Worm (Caenorhabditis elegans): Measurements from ENCODE around the gene C13G3.1.

C13G3.1 gene

DNA sequence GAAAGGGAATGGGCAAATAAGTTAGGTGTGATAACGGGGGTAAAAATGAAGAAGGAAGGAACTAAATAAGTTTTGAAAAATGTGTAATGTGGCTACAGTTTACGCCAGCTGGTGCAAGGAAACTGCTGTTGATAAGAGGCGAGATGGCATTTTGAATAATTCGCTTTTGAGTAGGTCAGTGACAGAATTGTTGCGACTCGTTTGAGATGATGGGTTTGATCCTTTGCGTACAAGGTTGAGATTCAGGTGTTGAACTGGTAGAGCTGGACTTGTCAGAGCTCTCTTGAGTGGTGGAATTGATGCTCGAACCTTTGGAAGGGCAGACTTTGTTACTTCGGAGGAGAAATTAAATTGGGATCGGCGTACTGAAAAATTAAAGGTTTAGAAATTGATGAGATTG, 458 bp downstream of the C13G3.1 start:
- TF ChIP-seq nhr-76 (tag; optimal IDR thresholded peaks at IDR 0.05) (no peak), nhr-25 (tag; optimal IDR thresholded peaks at IDR 0.05) (peak; percentile 10)

DNA sequence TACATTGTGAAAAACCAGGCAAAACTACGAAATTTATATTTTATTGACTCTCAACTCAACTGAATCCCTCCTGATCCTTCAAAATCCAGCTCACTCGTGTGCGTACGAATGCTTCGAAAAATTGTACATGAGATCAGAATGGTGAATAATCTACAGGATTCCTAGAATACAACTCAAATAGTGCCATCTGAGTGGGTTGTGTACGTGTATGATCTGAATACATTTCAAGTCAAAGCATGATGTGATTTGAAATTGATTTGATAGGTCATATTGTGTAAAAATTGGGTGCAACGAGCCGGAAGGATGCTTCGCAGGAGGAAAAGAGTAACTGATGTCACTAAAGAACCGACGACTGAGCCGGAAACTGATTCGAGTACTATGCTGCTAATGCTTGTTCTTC, 1.5 kb downstream of the C13G3.1 start:
- no peak for TF ChIP-seq tbx-2 (tag; optimal IDR thresholded peaks at IDR 0.05)
- TF ChIP-seq egl-5 (tag; optimal IDR thresholded peaks at IDR 0.05): no peak
- no peak for TF ChIP-seq ztf-11 (tag; optimal IDR thresholded peaks at IDR 0.05)
- no peak for TF ChIP-seq eor-1 (tag; optimal IDR thresholded peaks at IDR 0.05)
- TF ChIP-seq hmg-11 (tag; optimal IDR thresholded peaks at IDR 0.05): no peak
- TF ChIP-seq nhr-67 (tag; optimal IDR thresholded peaks at IDR 0.05): no peak
- TF ChIP-seq mml-1 (tag; optimal IDR thresholded peaks at IDR 0.05): no peak
- no peak for TF ChIP-seq nhr-237 (tag; optimal IDR thresholded peaks at IDR 0.05)
- no peak for TF ChIP-seq aly-2 (tag; optimal IDR thresholded peaks at IDR 0.05)
- no peak for TF ChIP-seq fkh-2 (tag; optimal IDR thresholded peaks at IDR 0.05)
- no peak for TF ChIP-seq ama-1 (optimal IDR thresholded peaks at IDR 0.05)
- no peak for TF ChIP-seq fkh-10 (GFP tag; optimal IDR thresholded peaks at IDR 0.05)

DNA sequence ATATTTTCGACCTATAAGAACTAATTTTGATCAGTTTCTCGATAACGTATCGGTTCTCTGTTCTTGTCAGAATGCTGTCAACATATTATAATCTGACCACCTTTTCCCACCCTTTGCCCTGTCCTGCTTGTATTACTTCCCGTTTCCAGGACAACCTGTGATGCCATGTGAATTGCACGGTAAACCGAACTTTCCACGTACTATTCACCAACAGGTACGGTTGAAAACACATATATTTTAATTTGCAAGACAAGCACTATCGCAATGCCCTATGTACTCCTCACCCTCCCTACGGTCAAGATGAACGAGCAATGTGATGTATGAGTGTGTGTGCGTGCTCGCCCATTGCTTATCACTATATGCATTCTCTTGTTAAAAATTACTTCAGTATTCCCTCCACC, 3.1 kb downstream of the C13G3.1 start:
- no peak for TF ChIP-seq nhr-25 (tag; optimal IDR thresholded peaks at IDR 0.05)
- no peak for TF ChIP-seq nhr-28 (tag; optimal IDR thresholded peaks at IDR 0.05)
- no peak for TF ChIP-seq ceh-82 (tag; optimal IDR thresholded peaks at IDR 0.05)
- TF ChIP-seq jun-1 (tag; optimal IDR thresholded peaks at IDR 0.05): peak; percentile 40
- no peak for TF ChIP-seq nhr-77 (tag; optimal IDR thresholded peaks at IDR 0.05)
- no peak for TF ChIP-seq ceh-28 (tag; optimal IDR thresholded peaks at IDR 0.05)
- TF ChIP-seq daf-12 (tag; optimal IDR thresholded peaks at IDR 0.05): no peak
- no peak for TF ChIP-seq hmg-11 (tag; optimal IDR thresholded peaks at IDR 0.05)
- no peak for TF ChIP-seq nhr-23 (tag; optimal IDR thresholded peaks at IDR 0.05)
- peak; percentile 92 for TF ChIP-seq elt-2 (tag; optimal IDR thresholded peaks at IDR 0.05)
- no peak for TF ChIP-seq egl-27 (tag; optimal IDR thresholded peaks at IDR 0.05)
- TF ChIP-seq nhr-43 (tag; optimal IDR thresholded peaks at IDR 0.05; ENCODE audit: poor library complexity, severe bottlenecking): no peak
- no peak for TF ChIP-seq nhr-237 (tag; optimal IDR thresholded peaks at IDR 0.05)
- no peak for TF ChIP-seq ceh-16 (tag; optimal IDR thresholded peaks at IDR 0.05)
- no peak for TF ChIP-seq nhr-67 (tag; optimal IDR thresholded peaks at IDR 0.05)
- no peak for TF ChIP-seq mdl-1 (tag; optimal IDR thresholded peaks at IDR 0.05)
- TF ChIP-seq ztf-4 (tag; optimal IDR thresholded peaks at IDR 0.05): no peak
- no peak for TF ChIP-seq ztf-11 (tag; optimal IDR thresholded peaks at IDR 0.05)
- TF ChIP-seq R02D3.7 (tag; optimal IDR thresholded peaks at IDR 0.05): no peak
- no peak for TF ChIP-seq aly-2 (tag; optimal IDR thresholded peaks at IDR 0.05)
- no peak for TF ChIP-seq skn-1 (tag; optimal IDR thresholded peaks at IDR 0.05)
- no peak for TF ChIP-seq fos-1 (tag; optimal IDR thresholded peaks at IDR 0.05)
- TF ChIP-seq lsy-12 (tag; optimal IDR thresholded peaks at IDR 0.05): no peak
- TF ChIP-seq ZK546.5 (tag; optimal IDR thresholded peaks at IDR 0.05): no peak
- peak; percentile 74 for TF ChIP-seq pqm-1 (tag; optimal IDR thresholded peaks at IDR 0.05)

DNA sequence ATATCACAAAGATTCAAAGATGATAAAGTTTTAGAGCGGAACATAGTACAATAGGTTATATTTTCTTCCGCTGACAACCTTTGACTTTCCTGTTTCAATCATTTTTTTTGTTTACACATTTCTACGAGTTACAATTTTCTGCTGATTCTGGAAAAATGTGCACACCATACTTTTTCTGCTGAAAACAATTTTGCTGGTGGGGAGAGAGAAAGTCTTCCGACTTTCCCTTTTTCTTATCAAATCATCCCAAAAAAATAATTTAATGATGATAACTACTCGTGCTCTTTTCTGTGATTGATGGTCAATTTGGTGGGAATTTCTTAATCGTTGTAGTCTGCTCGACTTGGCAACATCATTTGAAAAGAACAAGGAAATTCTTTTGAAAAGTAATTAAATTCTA, 4.6 kb downstream of the C13G3.1 start:
- TF ChIP-seq nhr-11 (tag; optimal IDR thresholded peaks at IDR 0.05) (no peak), elt-2 (tag; optimal IDR thresholded peaks at IDR 0.05) (peak; percentile 80), ceh-28 (tag; optimal IDR thresholded peaks at IDR 0.05) (no peak), jun-1 (tag; optimal IDR thresholded peaks at IDR 0.05) (peak; percentile 44), pqm-1 (tag; optimal IDR thresholded peaks at IDR 0.05) (peak; percentile 24)

DNA sequence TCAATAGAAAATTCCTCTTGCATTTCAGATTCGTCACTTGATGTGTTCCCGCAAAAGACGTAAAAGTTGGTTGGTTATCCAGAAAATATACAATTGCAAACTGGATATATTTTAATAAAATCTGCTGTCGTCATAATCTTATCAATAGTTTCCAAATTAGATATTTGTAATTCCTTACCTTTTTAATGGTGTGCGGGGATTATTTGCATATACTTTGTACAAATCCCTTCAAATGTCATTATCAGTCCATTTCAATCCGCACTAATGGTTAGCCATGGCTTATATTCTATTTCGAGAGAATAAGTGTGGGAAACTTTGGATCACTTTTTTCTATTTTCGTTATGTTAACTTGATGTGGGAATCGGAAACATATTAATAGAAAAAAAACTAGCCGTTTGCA, 8.2 kb downstream of the C13G3.1 start:
- no peak for TF ChIP-seq egl-5 (tag; optimal IDR thresholded peaks at IDR 0.05)
- no peak for TF ChIP-seq nhr-11 (tag; optimal IDR thresholded peaks at IDR 0.05)
- no peak for TF ChIP-seq nhr-25 (tag; optimal IDR thresholded peaks at IDR 0.05)
- TF ChIP-seq lin-39 (tag; optimal IDR thresholded peaks at IDR 0.05): no peak
- no peak for TF ChIP-seq ceh-9 (tag; optimal IDR thresholded peaks at IDR 0.05)
- TF ChIP-seq ama-1 (optimal IDR thresholded peaks at IDR 0.05): no peak
- no peak for TF ChIP-seq fkh-10 (GFP tag; optimal IDR thresholded peaks at IDR 0.05)
- TF ChIP-seq nhr-23 (tag; optimal IDR thresholded peaks at IDR 0.05): no peak
- no peak for TF ChIP-seq ztf-4 (tag; optimal IDR thresholded peaks at IDR 0.05)
- no peak for TF ChIP-seq daf-12 (tag; optimal IDR thresholded peaks at IDR 0.05)
- TF ChIP-seq unc-39 (tag; optimal IDR thresholded peaks at IDR 0.05): no peak
- no peak for TF ChIP-seq jun-1 (tag; optimal IDR thresholded peaks at IDR 0.05)
- no peak for TF ChIP-seq fkh-2 (tag; optimal IDR thresholded peaks at IDR 0.05)
- no peak for TF ChIP-seq lsy-12 (tag; optimal IDR thresholded peaks at IDR 0.05)
- no peak for TF ChIP-seq mml-1 (tag; optimal IDR thresholded peaks at IDR 0.05)
- no peak for TF ChIP-seq nfya-1 (tag; optimal IDR thresholded peaks at IDR 0.05; ENCODE audit: insufficient read depth)
- no peak for TF ChIP-seq R02D3.7 (tag; optimal IDR thresholded peaks at IDR 0.05)
- TF ChIP-seq sea-2 (GFP tag; optimal IDR thresholded peaks at IDR 0.05): no peak
